Fruit fly (Drosophila melanogaster) whole organism, embryonic: ENCODE measurements around the gene CG6901.

Source experiments
- Atf3 ChIP-seq: fragments of 200-800 bp; sonication (Bioruptor generic); optimal IDR thresholded peaks from 3 replicates; lab custom pipeline; 2016; ENCODE audit warnings: missing biosample characterization, missing genetic modification characterization
- BEAF-32 ChIP-seq: fragments of 200-800 bp; sonication (Bioruptor generic); optimal IDR thresholded peaks from 3 replicates; lab custom pipeline; 2017; ENCODE audit warnings: missing biosample characterization, missing genetic modification characterization, mild to moderate bottlenecking, moderate library complexity, missing genetic modification reagents
- Bteb2 ChIP-seq: fragments of 200-800 bp; sonication (Bioruptor generic); optimal IDR thresholded peaks from 2 replicates; lab custom pipeline; 2016; ENCODE audit warnings: missing biosample characterization, missing genetic modification characterization
- CG10267 ChIP-seq: fragments of 200-800 bp; sonication (Bioruptor generic); optimal IDR thresholded peaks from 2 replicates; lab custom pipeline; 2018; ENCODE audit warnings: missing biosample characterization, mild to moderate bottlenecking, missing genetic modification characterization, moderate library complexity
- CG10366 ChIP-seq: fragments of 200-800 bp; sonication (Bioruptor generic); IDR thresholded peaks from 2 replicates; pipeline ENCODE4 v1.3.6; 2022; ENCODE audit warnings: missing biosample characterization, missing genetic modification characterization
- CG1233 ChIP-seq: fragments of 200-800 bp; sonication (Bioruptor generic); optimal IDR thresholded peaks from 4 replicates; lab custom pipeline; 2018; ENCODE audit warnings: missing biosample characterization, mild to moderate bottlenecking, missing genetic modification characterization
- CG13123 ChIP-seq: fragments of 200-800 bp; sonication (Bioruptor generic); optimal IDR thresholded peaks from 2 replicates; lab custom pipeline; 2016; ENCODE audit warnings: missing biosample characterization, missing genetic modification characterization
- CG13296 ChIP-seq: fragments of 200-800 bp; sonication (Bioruptor generic); optimal IDR thresholded peaks from 3 replicates; lab custom pipeline; 2018; ENCODE audit warnings: missing biosample characterization, mild to moderate bottlenecking, missing genetic modification characterization
- CG15696 ChIP-seq: fragments of 200-800 bp; sonication (Bioruptor generic); optimal IDR thresholded peaks from 2 replicates; lab custom pipeline; 2019; ENCODE audit warnings: missing biosample characterization, mild to moderate bottlenecking, missing genetic modification characterization, moderate library complexity
- CG17328 ChIP-seq: fragments of 200-800 bp; sonication (Bioruptor generic); IDR thresholded peaks from 2 replicates; pipeline ENCODE4 v1.3.6; 2022; ENCODE audit warnings: missing biosample characterization, missing genetic modification characterization
- CG17612 ChIP-seq: fragments of 200-800 bp; sonication (Bioruptor generic); IDR thresholded peaks from 2 replicates; pipeline ENCODE4 v1.3.6; 2022; ENCODE audit warnings: missing biosample characterization, missing genetic modification characterization
- CG2199 ChIP-seq: fragments of 200-800 bp; sonication (Bioruptor generic); IDR thresholded peaks from 3 replicates; pipeline ENCODE4 v1.3.6; 2022; ENCODE audit warnings: missing biosample characterization, missing genetic modification characterization
- CG30020 ChIP-seq: fragments of 200-800 bp; optimal IDR thresholded peaks from 2 replicates; lab custom pipeline; 2019; ENCODE audit warnings: missing biosample characterization, mild to moderate bottlenecking, missing genetic modification characterization, moderate library complexity
- CG3065 ChIP-seq: fragments of 200-800 bp; sonication (Bioruptor generic); optimal IDR thresholded peaks from 2 replicates; lab custom pipeline; 2016; ENCODE audit warnings: missing biosample characterization, missing genetic modification characterization
- CG34422 ChIP-seq: fragments of 200-800 bp; sonication (Bioruptor generic); IDR thresholded peaks from 3 replicates; pipeline ENCODE4 v1.3.6; 2022; ENCODE audit warnings: missing biosample characterization, missing genetic modification characterization
- CG4328 ChIP-seq: fragments of 200-800 bp; sonication (Bioruptor generic); optimal IDR thresholded peaks from 3 replicates; lab custom pipeline; 2017; ENCODE audit warnings: missing biosample characterization, missing genetic modification reagents, missing genetic modification characterization
- CG43689 ChIP-seq: fragments of 200-800 bp; sonication (Bioruptor generic); IDR thresholded peaks from 2 replicates; pipeline ENCODE4 v1.3.6; 2022; ENCODE audit warnings: missing biosample characterization, missing genetic modification characterization
- CG6654 ChIP-seq: fragments of 200-800 bp; sonication (Bioruptor generic); optimal IDR thresholded peaks from 2 replicates; lab custom pipeline; 2017; ENCODE audit warnings: missing biosample characterization, mild to moderate bottlenecking, missing genetic modification characterization
- CG7357 ChIP-seq: fragments of 200-800 bp; sonication (Bioruptor generic); IDR thresholded peaks from 3 replicates; pipeline ENCODE4 v1.3.6; 2022; ENCODE audit warnings: missing biosample characterization, missing genetic modification characterization
- CG7928 ChIP-seq: fragments of 200-800 bp; sonication (Bioruptor generic); optimal IDR thresholded peaks from 2 replicates; lab custom pipeline; 2017; ENCODE audit warnings: missing biosample characterization, mild to moderate bottlenecking, missing genetic modification characterization
- CrebB ChIP-seq: fragments of 200-800 bp; sonication (Bioruptor generic); optimal IDR thresholded peaks from 3 replicates; lab custom pipeline; 2018; ENCODE audit warnings: missing biosample characterization, mild to moderate bottlenecking, missing genetic modification characterization
- E2f1 ChIP-seq: fragments of 200-800 bp; sonication (Bioruptor generic); IDR thresholded peaks from 2 replicates; pipeline ENCODE4 v1.3.6; 2022; ENCODE audit warnings: missing biosample characterization, missing genetic modification characterization
- HHEX ChIP-seq: fragments of 200-800 bp; sonication (Bioruptor generic); optimal IDR thresholded peaks from 3 replicates; lab custom pipeline; 2017; ENCODE audit warnings: missing biosample characterization, mild to moderate bottlenecking, missing genetic modification characterization, missing genetic modification reagents
- HLH54F ChIP-seq: fragments of 200-800 bp; sonication (Bioruptor generic); optimal IDR thresholded peaks from 3 replicates; lab custom pipeline; 2016; ENCODE audit warnings: missing biosample characterization, missing genetic modification characterization
- Hmx ChIP-seq: fragments of 200-800 bp; sonication (Bioruptor generic); optimal IDR thresholded peaks from 2 replicates; lab custom pipeline; 2016; ENCODE audit warnings: missing biosample characterization, missing genetic modification characterization
- Kr ChIP-seq: fragments of 200-800 bp; sonication (Bioruptor generic); optimal IDR thresholded peaks from 2 replicates; lab custom pipeline; 2017; ENCODE audit warnings: missing biosample characterization, mild to moderate bottlenecking, missing genetic modification characterization
- Neu2 ChIP-seq: fragments of 200-800 bp; sonication (Bioruptor generic); optimal IDR thresholded peaks from 3 replicates; lab custom pipeline; 2016; ENCODE audit warnings: missing biosample characterization, missing genetic modification characterization, borderline replicate concordance
- NfI ChIP-seq: fragments of 200-800 bp; sonication (Bioruptor generic); optimal IDR thresholded peaks from 3 replicates; lab custom pipeline; 2018; ENCODE audit warnings: missing biosample characterization, mild to moderate bottlenecking, missing genetic modification characterization, moderate library complexity
- Opbp ChIP-seq: fragments of 200-800 bp; sonication (Bioruptor generic); IDR thresholded peaks from 3 replicates; pipeline ENCODE4 v1.3.6; 2022; ENCODE audit warnings: missing biosample characterization, missing genetic modification characterization; ENCODE audit not compliant: partially characterized antibody
- Scr ChIP-seq: fragments of 200-800 bp; sonication (Bioruptor generic); IDR thresholded peaks from 2 replicates; pipeline ENCODE4 v1.3.6; 2022; ENCODE audit warnings: missing biosample characterization, missing genetic modification characterization; ENCODE audit not compliant: partially characterized antibody
- Usf ChIP-seq: fragments of 200-800 bp; sonication (Bioruptor generic); optimal IDR thresholded peaks from 2 replicates; lab custom pipeline; 2017; ENCODE audit warnings: missing genotype, missing biosample characterization, missing genetic modification characterization
- amos ChIP-seq: fragments of 200-800 bp; sonication (Bioruptor generic); IDR thresholded peaks from 2 replicates; pipeline ENCODE4 v1.3.6; 2022; ENCODE audit warnings: missing biosample characterization, missing genetic modification characterization; ENCODE audit not compliant: partially characterized antibody
- ash1 ChIP-seq: fragments of 200-800 bp; sonication (Bioruptor generic); optimal IDR thresholded peaks from 2 replicates; lab custom pipeline; 2018; ENCODE audit warnings: missing biosample characterization, mild to moderate bottlenecking, missing genetic modification characterization
- cato ChIP-seq: fragments of 200-800 bp; sonication (Bioruptor generic); optimal IDR thresholded peaks from 2 replicates; lab custom pipeline; 2016; ENCODE audit warnings: missing biosample characterization, missing genetic modification characterization, borderline replicate concordance
- dmrt99B ChIP-seq: fragments of 200-800 bp; sonication (Bioruptor generic); optimal IDR thresholded peaks from 2 replicates; lab custom pipeline; 2018; ENCODE audit warnings: missing biosample characterization, mild to moderate bottlenecking, missing genetic modification characterization, moderate library complexity
- dysf ChIP-seq: fragments of 200-800 bp; sonication (Bioruptor generic); IDR thresholded peaks from 3 replicates; pipeline ENCODE4 v1.3.6; 2022; ENCODE audit warnings: missing biosample characterization, missing genetic modification characterization
- fd96Cb ChIP-seq: fragments of 200-800 bp; sonication (Bioruptor generic); optimal IDR thresholded peaks from 2 replicates; lab custom pipeline; 2018; ENCODE audit warnings: missing biosample characterization, mild to moderate bottlenecking, missing genetic modification characterization, moderate library complexity
- gsb ChIP-seq: fragments of 200-800 bp; sonication (Bioruptor generic); IDR thresholded peaks from 2 replicates; pipeline ENCODE4 v1.3.6; 2022; ENCODE audit warnings: missing biosample characterization, missing genetic modification characterization
- hbn ChIP-seq: fragments of 200-800 bp; sonication (Bioruptor generic); IDR thresholded peaks from 2 replicates; pipeline ENCODE4 v1.3.6; 2022; ENCODE audit warnings: missing biosample characterization, missing genetic modification characterization; ENCODE audit not compliant: partially characterized antibody
- jing ChIP-seq: fragments of 200-800 bp; sonication (Bioruptor generic); optimal IDR thresholded peaks from 2 replicates; lab custom pipeline; 2018; ENCODE audit warnings: missing biosample characterization, mild to moderate bottlenecking, missing genetic modification characterization
- kah ChIP-seq: fragments of 200-800 bp; sonication (Bioruptor generic); optimal IDR thresholded peaks from 2 replicates; lab custom pipeline; 2018; ENCODE audit warnings: missing biosample characterization, mild to moderate bottlenecking, missing genetic modification characterization
- klu ChIP-seq: fragments of 200-800 bp; sonication (Bioruptor generic); IDR thresholded peaks from 2 replicates; pipeline ENCODE4 v1.3.6; 2022; ENCODE audit warnings: missing biosample characterization, missing genetic modification characterization
- lmd ChIP-seq: fragments of 200-800 bp; sonication (Bioruptor generic); IDR thresholded peaks from 2 replicates; pipeline ENCODE4 v1.3.6; 2022; ENCODE audit warnings: missing biosample characterization, missing genetic modification characterization
- lov ChIP-seq, 2 experiments: fragments of 200-800 bp in 1 of 2; fragments of >200 bp in 1 of 2; sonication (Bioruptor generic) in 1 of 2; IDR thresholded peaks in 1 of 2; optimal IDR thresholded peaks in 1 of 2; 2 replicates in 1 of 2; 3 replicates in 1 of 2; pipeline versions ENCODE4 v1.3.6 to Lab custom; 2017 to 2022; ENCODE audit warnings: missing biosample characterization in 1 of 2, missing genetic modification characterization in 1 of 2
- nerfin-1 ChIP-seq: fragments of 200-800 bp; sonication (Bioruptor generic); optimal IDR thresholded peaks from 3 replicates; lab custom pipeline; 2019; ENCODE audit warnings: missing biosample characterization, mild to moderate bottlenecking, missing genetic modification characterization, moderate library complexity
- nerfin-2 ChIP-seq: fragments of 200-800 bp; sonication (Bioruptor generic); IDR thresholded peaks from 2 replicates; pipeline ENCODE4 v1.3.6; 2022; ENCODE audit warnings: missing biosample characterization, missing genetic modification characterization; ENCODE audit not compliant: partially characterized antibody
- seq ChIP-seq: fragments of 200-800 bp; sonication (Bioruptor generic); IDR thresholded peaks from 2 replicates; pipeline ENCODE4 v1.3.6; 2022; ENCODE audit warnings: missing biosample characterization, missing genetic modification characterization
- sima ChIP-seq: fragments of 200-800 bp; sonication (Bioruptor generic); optimal IDR thresholded peaks from 2 replicates; lab custom pipeline; 2016; ENCODE audit warnings: missing biosample characterization, missing genetic modification characterization
- tin ChIP-seq: fragments of 200-800 bp; sonication (Bioruptor generic); optimal IDR thresholded peaks from 3 replicates; lab custom pipeline; 2016; ENCODE audit warnings: missing biosample characterization, missing genetic modification characterization
- tup ChIP-seq: fragments of 200-800 bp; sonication (Bioruptor generic); optimal IDR thresholded peaks from 2 replicates; lab custom pipeline; 2016; ENCODE audit warnings: missing biosample characterization, mild to moderate bottlenecking, missing genetic modification characterization, moderate library complexity

Gene CG6901

dm6 chr3R:16337053-16337385 lies 13.8 kb downstream of the CG6901 start (continued):
- TF ChIP-seq fd96Cb (tag; lab: Kevin White, UChicago) (peak; percentile 66), amos (GFP tag; lab: Robert Waterston, UW) (no peak), CG10366 (GFP tag; lab: Robert Waterston, UW) (peak; percentile 50), NfI (GFP tag; lab: Kevin White, UChicago) (no peak), Scr (GFP tag; lab: Robert Waterston, UW) (no peak), dmrt99B (tag; lab: Kevin White, UChicago) (peak; percentile 37), CG2199 (GFP tag; lab: Robert Waterston, UW) (no peak), Neu2 (GFP tag; lab: Kevin White, UChicago) (peak; percentile 71), sima (GFP tag; lab: Kevin White, UChicago) (no peak), HLH54F (GFP tag; lab: Kevin White, UChicago) (peak; percentile 7), tin (GFP tag; lab: Kevin White, UChicago) (peak; percentile 69), kah (GFP tag; lab: Kevin White, UChicago) (no peak), E2f1 (GFP tag; lab: Robert Waterston, UW) (peak; percentile 51), CG15696 (peak; percentile 88), dysf (GFP tag; lab: Robert Waterston, UW) (0 out of 3 replicates have a peak, but pooled peaks have one; percentile 5), BEAF-32 (no peak), Hmx (no peak), cato (GFP tag; lab: Kevin White, UChicago) (no peak), CG7357 (peak; percentile 33; the same call in 1 of the 3 replicates), CG17612 (GFP tag; lab: Robert Waterston, UW) (no peak), tup (GFP tag; lab: Kevin White, UChicago) (peak; percentile 16), Kr (peak; percentile 76), Atf3 (peak; percentile 35), CG17328 (GFP tag; lab: Robert Waterston, UW) (peak; percentile 64), CG4328 (GFP tag; lab: Kevin White, UChicago) (no peak), CrebB (no peak), nerfin-1 (tag; lab: Kevin White, UChicago) (no peak), CG13123 (GFP tag; lab: Kevin White, UChicago) (no peak), CG10267 (peak; percentile 78), CG30020 (tag; lab: Kevin White, UChicago) (no peak), CG34422 (GFP tag; lab: Robert Waterston, UW) (peak; percentile 77; the same call in 2 of the 3 replicates), hbn (GFP tag; lab: Robert Waterston, UW) (no peak), Usf (GFP tag; lab: Kevin White, UChicago) (peak; percentile 28), HHEX (GFP tag; lab: Kevin White, UChicago) (peak; percentile 20), CG6654 (GFP tag; lab: Kevin White, UChicago) (no peak), klu (GFP tag; lab: Robert Waterston, UW) (no peak), lov (optimal IDR thresholded peaks at IDR 0.05; lab: Kevin White, UChicago) (no peak), lov (GFP tag; IDR thresholded peaks at IDR 0.05; lab: Robert Waterston, UW) (peak; percentile 46; the same call in 1 of the 3 replicates), CG13296 (no peak), Bteb2 (no peak), CG3065 (GFP tag; lab: Kevin White, UChicago) (peak; percentile 37), CG1233 (GFP tag; lab: Kevin White, UChicago) (peak; percentile 51), ash1 (GFP tag; lab: Kevin White, UChicago) (no peak), nerfin-2 (GFP tag; lab: Robert Waterston, UW) (no peak), lmd (GFP tag; lab: Robert Waterston, UW) (peak; percentile 60), seq (GFP tag; lab: Robert Waterston, UW) (no peak), gsb (GFP tag; lab: Robert Waterston, UW) (no peak), Opbp (GFP tag; lab: Robert Waterston, UW) (no peak), CG43689 (GFP tag; lab: Robert Waterston, UW) (no peak), CG7928 (GFP tag; lab: Kevin White, UChicago) (no peak), jing (GFP tag; lab: Kevin White, UChicago) (peak; percentile 24)
